Fruit fly (Drosophila melanogaster) whole organism, prepupa: ENCODE data around the gene Sfp24Bc.

ENCODE experiments used
- Blimp-1 ChIP-seq: fragments of 200-800 bp; sonication (Bioruptor generic); optimal IDR thresholded peaks from 3 replicates; lab custom pipeline; 2017; ENCODE audit warnings: missing biosample characterization, missing genetic modification characterization, mild to moderate bottlenecking, moderate library complexity, missing genetic modification reagents
- CG10631 ChIP-seq: fragments of 200-800 bp; sonication (Bioruptor generic); optimal IDR thresholded peaks from 2 replicates; lab custom pipeline; 2016; ENCODE audit warnings: missing biosample characterization, missing genetic modification characterization
- CG10669 ChIP-seq: fragments of 200-800 bp; sonication (Bioruptor generic); optimal IDR thresholded peaks from 3 replicates; lab custom pipeline; 2018; ENCODE audit warnings: missing biosample characterization, mild to moderate bottlenecking, missing genetic modification characterization, moderate library complexity
- CG11294 ChIP-seq: fragments of 200-800 bp; sonication (Bioruptor generic); IDR thresholded peaks from 2 replicates; pipeline ENCODE4 v1.3.6; 2022; ENCODE audit warnings: missing biosample characterization, missing genetic modification characterization
- CG15336 ChIP-seq: fragments of 200-800 bp; sonication (Bioruptor generic); IDR thresholded peaks from 2 replicates; pipeline ENCODE4 v1.3.6; 2022; ENCODE audit warnings: missing biosample characterization, missing genetic modification characterization
- CG31627 ChIP-seq: fragments of 200-800 bp; sonication (Bioruptor generic); optimal IDR thresholded peaks from 3 replicates; lab custom pipeline; 2016; ENCODE audit warnings: missing biosample characterization, missing genetic modification characterization
- CG34406 ChIP-seq: fragments of 200-800 bp; sonication (Bioruptor generic); optimal IDR thresholded peaks from 3 replicates; lab custom pipeline; 2016; ENCODE audit warnings: missing biosample characterization, missing genetic modification characterization
- CG4318 ChIP-seq: fragments of 200-800 bp; sonication (Bioruptor generic); optimal IDR thresholded peaks from 3 replicates; lab custom pipeline; 2017; ENCODE audit warnings: missing biosample characterization, mild to moderate bottlenecking, missing genetic modification characterization
- CG6792 ChIP-seq: fragments of 200-800 bp; sonication (Bioruptor generic); optimal IDR thresholded peaks from 3 replicates; lab custom pipeline; 2016; ENCODE audit warnings: missing biosample characterization, missing genetic modification characterization
- CG6854 ChIP-seq: fragments of 200-800 bp; sonication (Bioruptor generic); optimal IDR thresholded peaks from 2 replicates; lab custom pipeline; 2017; ENCODE audit warnings: missing biosample characterization, mild to moderate bottlenecking, missing genetic modification characterization
- CG7368 ChIP-seq: fragments of 200-800 bp; sonication (Bioruptor generic); optimal IDR thresholded peaks from 3 replicates; lab custom pipeline; 2016; ENCODE audit warnings: missing biosample characterization, missing genetic modification characterization
- CG8319 ChIP-seq: fragments of 200-800 bp; sonication (Bioruptor generic); optimal IDR thresholded peaks from 3 replicates; lab custom pipeline; 2016; ENCODE audit warnings: missing biosample characterization, missing genetic modification characterization
- CG8632 ChIP-seq: fragments of 200-800 bp; sonication (Bioruptor generic); optimal IDR thresholded peaks from 3 replicates; lab custom pipeline; 2016; ENCODE audit warnings: missing biosample characterization, missing genetic modification characterization
- Eip75B ChIP-seq: fragments of 200-800 bp; sonication (Bioruptor generic); optimal IDR thresholded peaks from 3 replicates; lab custom pipeline; 2016; ENCODE audit warnings: missing biosample characterization, missing genetic modification characterization
- Eip78C ChIP-seq: fragments of 200-800 bp; sonication (Bioruptor generic); peaks from one replicate; lab custom pipeline; 2016; ENCODE audit warnings: missing biosample characterization, missing genetic modification characterization
- Ets21C ChIP-seq: fragments of 200-800 bp; sonication (Bioruptor generic); optimal IDR thresholded peaks from 3 replicates; lab custom pipeline; 2016; ENCODE audit warnings: missing biosample characterization, missing genetic modification characterization
- Ets96B ChIP-seq: fragments of 200-800 bp; optimal IDR thresholded peaks from 2 replicates; lab custom pipeline; 2019; ENCODE audit warnings: missing biosample characterization, mild to moderate bottlenecking, missing genetic modification characterization, moderate library complexity
- Gug ChIP-seq: fragments of 200-800 bp; sonication (Bioruptor generic); IDR thresholded peaks from 2 replicates; pipeline ENCODE4 v1.3.6; 2022; ENCODE audit warnings: missing biosample characterization, missing genetic modification characterization
- Hr38 ChIP-seq: sonication (Bioruptor generic); optimal IDR thresholded peaks from 2 replicates; lab custom pipeline; 2016; ENCODE audit warnings: missing biosample characterization, missing genetic modification characterization
- Hr39 ChIP-seq: fragments of 200-800 bp; sonication (Bioruptor generic); optimal IDR thresholded peaks from 2 replicates; lab custom pipeline; 2016; ENCODE audit warnings: missing biosample characterization, missing genetic modification characterization
- Lpt ChIP-seq: fragments of 200-800 bp; sonication (Bioruptor generic); optimal IDR thresholded peaks from 3 replicates; lab custom pipeline; 2016; ENCODE audit warnings: missing biosample characterization, missing genetic modification characterization
- Met ChIP-seq: fragments of 200-800 bp; sonication (Bioruptor generic); optimal IDR thresholded peaks from 3 replicates; lab custom pipeline; 2016; ENCODE audit warnings: missing biosample characterization, missing genetic modification characterization
- OdsH ChIP-seq: fragments of 200-800 bp; sonication (Bioruptor generic); optimal IDR thresholded peaks from 3 replicates; lab custom pipeline; 2016; ENCODE audit warnings: missing biosample characterization, missing genetic modification characterization
- Smox ChIP-seq: fragments of 200-800 bp; sonication (Bioruptor generic); optimal IDR thresholded peaks from 3 replicates; lab custom pipeline; 2016; ENCODE audit warnings: missing biosample characterization, missing genetic modification characterization
- Sox102F ChIP-seq: fragments of 200-800 bp; sonication (Bioruptor generic); optimal IDR thresholded peaks from 2 replicates; lab custom pipeline; 2016; ENCODE audit warnings: missing biosample characterization, mild to moderate bottlenecking, missing genetic modification characterization
- Sox15 ChIP-seq: fragments of 200-800 bp; sonication (Bioruptor generic); optimal IDR thresholded peaks from 3 replicates; lab custom pipeline; 2016; ENCODE audit warnings: missing biosample characterization, missing genetic modification characterization
- achi ChIP-seq: fragments of 200-800 bp; sonication (Bioruptor generic); optimal IDR thresholded peaks from 3 replicates; lab custom pipeline; 2016; ENCODE audit warnings: missing biosample characterization, missing genetic modification characterization
- dac ChIP-seq: fragments of 200-800 bp; sonication (Bioruptor generic); optimal IDR thresholded peaks from 2 replicates; lab custom pipeline; 2017; ENCODE audit warnings: missing biosample characterization, mild to moderate bottlenecking, missing genetic modification characterization
- dsx ChIP-seq: fragments of 200-800 bp; optimal IDR thresholded peaks from 3 replicates; lab custom pipeline; 2019; ENCODE audit warnings: missing biosample characterization, mild to moderate bottlenecking, missing genetic modification characterization, moderate library complexity; ENCODE audit not compliant: poor library complexity, severe bottlenecking
- eg ChIP-seq: fragments of 200-800 bp; sonication (Bioruptor generic); IDR thresholded peaks from 3 replicates; pipeline ENCODE4 v1.3.6; 2022; ENCODE audit warnings: missing biosample characterization, missing genetic modification characterization
- fd59A ChIP-seq: fragments of 200-800 bp; sonication (Bioruptor generic); optimal IDR thresholded peaks from 2 replicates; lab custom pipeline; 2017; ENCODE audit warnings: missing biosample characterization, mild to moderate bottlenecking, missing genetic modification characterization, missing genetic modification reagents
- fkh ChIP-seq: fragments of 200-800 bp; sonication (Bioruptor generic); optimal IDR thresholded peaks from 3 replicates; lab custom pipeline; 2017; ENCODE audit warnings: missing biosample characterization, mild to moderate bottlenecking, missing genetic modification characterization, moderate library complexity
- lz ChIP-seq: fragments of 200-800 bp; sonication (Bioruptor generic); optimal IDR thresholded peaks from 3 replicates; lab custom pipeline; 2016; ENCODE audit warnings: missing biosample characterization, missing genetic modification characterization
- net ChIP-seq: fragments of 200-800 bp; sonication (Bioruptor generic); optimal IDR thresholded peaks from 3 replicates; lab custom pipeline; 2016; ENCODE audit warnings: missing biosample characterization, missing genetic modification characterization
- salr ChIP-seq, 2 experiments: fragments of 200-800 bp; sonication (Bioruptor generic); optimal IDR thresholded peaks; 3 replicates each; lab custom pipeline; 2016 to 2018; ENCODE audit warnings: missing biosample characterization in 2 of 2, missing genetic modification characterization in 2 of 2, mild to moderate bottlenecking in 1 of 2
- spab ChIP-seq: fragments of 200-800 bp; sonication (Bioruptor generic); optimal IDR thresholded peaks from 2 replicates; lab custom pipeline; 2017; ENCODE audit warnings: missing biosample characterization, mild to moderate bottlenecking, missing genetic modification characterization, missing genetic modification reagents
- ss ChIP-seq, 2 experiments: fragments of 200-800 bp; sonication (Bioruptor generic); optimal IDR thresholded peaks; 2 replicates in 1 of 2; 3 replicates in 1 of 2; lab custom pipeline; 2017 to 2018; ENCODE audit warnings: mild to moderate bottlenecking in 2 of 2, missing biosample characterization in 2 of 2, missing genetic modification characterization in 2 of 2, moderate library complexity in 1 of 2
- svp ChIP-seq: fragments of 200-800 bp; sonication (Bioruptor generic); peaks from one replicate; lab custom pipeline; 2016; ENCODE audit warnings: missing biosample characterization, missing genetic modification characterization
- topi ChIP-seq: fragments of 200-800 bp; sonication (Bioruptor generic); optimal IDR thresholded peaks from 3 replicates; lab custom pipeline; 2016; ENCODE audit warnings: missing biosample characterization, missing genetic modification characterization
- vri ChIP-seq: fragments of 200-800 bp; sonication (Bioruptor generic); optimal IDR thresholded peaks from 3 replicates; lab custom pipeline; 2016; ENCODE audit warnings: missing biosample characterization, mild to moderate bottlenecking, missing genetic modification characterization

The Sfp24Bc gene

DNA sequence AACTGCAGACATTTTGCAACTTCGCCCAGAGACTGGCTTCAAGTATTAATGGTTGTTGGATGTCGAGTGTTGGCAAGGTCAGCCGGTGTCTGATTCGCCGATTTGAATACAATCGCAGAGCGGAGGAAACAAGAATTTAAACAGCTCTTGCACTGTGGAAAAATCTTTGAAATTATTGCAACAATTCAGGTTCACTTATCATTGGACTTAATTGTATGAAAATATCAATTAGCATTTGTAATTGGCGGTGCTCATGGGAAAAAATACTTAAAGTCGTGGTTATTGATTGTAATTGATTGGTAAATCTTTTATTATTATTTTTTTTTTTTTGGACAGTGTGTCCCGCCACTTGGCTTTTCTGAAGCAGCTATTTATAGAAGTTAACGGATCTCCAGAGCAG is 40.9 kb downstream of the Sfp24Bc start (continued):
- TF ChIP-seq spab (GFP tag; lab: Kevin White, UChicago) (peak; percentile 78), Gug (GFP tag; lab: Robert Waterston, UW) (no peak), fd59A (GFP tag; lab: Kevin White, UChicago) (peak; percentile 75), CG11294 (GFP tag; lab: Robert Waterston, UW) (peak; percentile 25; the same call in 1 of the 2 replicates), CG6854 (GFP tag; lab: Kevin White, UChicago) (no peak), CG4318 (GFP tag; lab: Kevin White, UChicago) (no peak), Eip78C (GFP tag; lab: Kevin White, UChicago) (peak; percentile 94), Hr39 (peak; percentile 77), salr (GFP tag; optimal IDR thresholded peaks at IDR 0.05; lab: Kevin White, UChicago) (peak; percentile 25 to 79), CG7368 (GFP tag; lab: Kevin White, UChicago) (peak; percentile 65), Hr38 (GFP tag; lab: Kevin White, UChicago) (no peak), Blimp-1 (GFP tag; lab: Kevin White, UChicago) (no peak), Sox102F (GFP tag; lab: Kevin White, UChicago) (peak; percentile 77), dsx (GFP tag; lab: Kevin White, UChicago) (peak; percentile 80), CG10631 (GFP tag; lab: Kevin White, UChicago) (peak; percentile 78), OdsH (peak; percentile 80), lz (GFP tag; lab: Kevin White, UChicago) (peak; percentile 71), achi (peak; percentile 74), Lpt (GFP tag; lab: Kevin White, UChicago) (no peak), dac (GFP tag; lab: Kevin White, UChicago) (no peak), Ets96B (peak; percentile 87), CG34406 (GFP tag; lab: Kevin White, UChicago) (peak; percentile 84), Eip75B (GFP tag; lab: Kevin White, UChicago) (peak; percentile 86), CG8319 (peak; percentile 76), Ets21C (GFP tag; lab: Kevin White, UChicago) (peak; percentile 54), topi (GFP tag; lab: Kevin White, UChicago) (peak; percentile 83), CG10669 (GFP tag; lab: Kevin White, UChicago) (peak; percentile 83), svp (GFP tag; lab: Kevin White, UChicago) (peak; percentile 95), net (GFP tag; lab: Kevin White, UChicago) (peak; percentile 84), CG6792 (GFP tag; lab: Kevin White, UChicago) (peak; percentile 87), Met (GFP tag; lab: Kevin White, UChicago) (peak; percentile 70), CG15336 (peak; percentile 63), CG8632 (GFP tag; lab: Kevin White, UChicago) (peak; percentile 86), Sox15 (peak; percentile 77), fkh (GFP tag; lab: Kevin White, UChicago) (no peak), ss (GFP tag; optimal IDR thresholded peaks at IDR 0.05; lab: Kevin White, UChicago) (peak in 1 of 2 experiments; percentile 90), CG31627 (GFP tag; lab: Kevin White, UChicago) (peak; percentile 72), vri (GFP tag; lab: Kevin White, UChicago) (no peak), eg (GFP tag; lab: Robert Waterston, UW) (peak; percentile 78), Smox (GFP tag; lab: Kevin White, UChicago) (peak; percentile 71)

DNA sequence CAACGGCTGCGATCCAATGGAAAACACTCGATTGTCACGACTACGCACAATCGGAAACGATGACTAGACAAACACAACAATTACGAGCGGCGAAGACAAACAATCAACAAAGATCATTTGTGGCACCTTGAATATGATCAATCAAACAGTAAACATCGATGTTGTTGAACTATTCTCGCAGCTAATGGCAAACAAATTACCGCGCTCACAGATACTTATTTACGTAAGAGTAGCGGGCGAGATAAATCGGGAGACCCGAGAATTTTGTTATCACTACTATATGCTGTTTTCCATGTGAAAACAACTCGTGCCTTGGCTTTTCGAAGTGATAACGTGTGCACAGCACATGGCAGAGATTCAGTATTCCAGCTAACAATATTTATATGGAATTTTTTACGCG is 41.6 kb downstream of the Sfp24Bc start:
- TF ChIP-seq fkh (GFP tag; lab: Kevin White, UChicago) (peak; percentile 93), Ets21C (GFP tag; lab: Kevin White, UChicago) (no peak), eg (GFP tag; lab: Robert Waterston, UW) (peak; percentile 29; the same call in 1 of the 3 replicates), Eip78C (GFP tag; lab: Kevin White, UChicago) (peak; percentile 25), vri (GFP tag; lab: Kevin White, UChicago) (peak; percentile 27)
- TF ChIP-seq, all 60 proteins: peak for 4
